Fruit fly (Drosophila melanogaster): ENCODE measurements around the gene pasha.
A peak's percentile ranks its signal among the peaks of the same experiment; 100 is the strongest.

The pasha gene

dm6 chr3R:31669153-31669934, 51.6 kb downstream of the pasha start, which contains the start of gene Zmynd8 (continued):
- peak; percentile 53 for TF ChIP-seq gfzf (GFP tag; optimal IDR thresholded peaks at IDR 0.05)
- no peak for TF ChIP-seq odd (GFP tag; optimal IDR thresholded peaks at IDR 0.05)
- TF ChIP-seq HmgD (GFP tag; optimal IDR thresholded peaks at IDR 0.05) = peak; percentile 27
- TF ChIP-seq B-H2 (GFP tag; optimal IDR thresholded peaks at IDR 0.05) = no peak
- peak; percentile 94 for TF ChIP-seq Dref (GFP tag; IDR thresholded peaks at IDR 0.05)
- TF ChIP-seq CG12155 (GFP tag; optimal IDR thresholded peaks at IDR 0.05) = no peak
- peak; percentile 83 for TF ChIP-seq MESR4 (GFP tag; optimal IDR thresholded peaks at IDR 0.05)
- peak; percentile 63; the same call in 2 of the 3 replicates for TF ChIP-seq Opbp (GFP tag; IDR thresholded peaks at IDR 0.05; ENCODE audit: partially characterized antibody)
- TF ChIP-seq CG13287 (GFP tag; IDR thresholded peaks at IDR 0.05; ENCODE audit: partially characterized antibody) = peak; percentile 81
- peak; percentile 57; the same call in 1 of the 3 replicates for TF ChIP-seq zen2 (GFP tag; IDR thresholded peaks at IDR 0.05; ENCODE audit: partially characterized antibody)
- TF ChIP-seq CG14860 (GFP tag; IDR thresholded peaks at IDR 0.05; ENCODE audit: partially characterized antibody) = peak; percentile 74
- TF ChIP-seq CG2875 (GFP tag; optimal IDR thresholded peaks at IDR 0.05) = no peak
- TF ChIP-seq NC2α (GFP tag; optimal IDR thresholded peaks at IDR 0.05) = no peak
- TF ChIP-seq Dip3 (GFP tag; optimal IDR thresholded peaks at IDR 0.05) = no peak
- no peak for TF ChIP-seq hth (optimal IDR thresholded peaks at IDR 0.05)
- peak; percentile 76 for TF ChIP-seq unc-4 (GFP tag; IDR thresholded peaks at IDR 0.05; ENCODE audit: partially characterized antibody)
- peak; percentile 80 for TF ChIP-seq Sry-δ (GFP tag; optimal IDR thresholded peaks at IDR 0.05)
- no peak for TF ChIP-seq D19A (tag; optimal IDR thresholded peaks at IDR 0.05)
- no peak for TF ChIP-seq CG10321 (GFP tag; IDR thresholded peaks at IDR 0.05)
- peak; percentile 85; the same call in 2 of the 4 replicates for TF ChIP-seq chinmo (GFP tag; IDR thresholded peaks at IDR 0.05; ENCODE audit: partially characterized antibody)
- peak in 1 of 2 experiments; percentile 12 for TF ChIP-seq dpn (GFP tag; optimal IDR thresholded peaks at IDR 0.05)
- no peak for TF ChIP-seq caup (GFP tag; optimal IDR thresholded peaks at IDR 0.05; ENCODE audit: severe bottlenecking)
- no peak for TF ChIP-seq slbo (GFP tag; IDR thresholded peaks at IDR 0.05)
- TF ChIP-seq pita (GFP tag; optimal IDR thresholded peaks at IDR 0.05) = peak; percentile 42
- peak; percentile 40; the same call in 1 of the 2 replicates for TF ChIP-seq CG2129 (GFP tag; IDR thresholded peaks at IDR 0.05; ENCODE audit: partially characterized antibody)
- TF ChIP-seq tna (GFP tag; IDR thresholded peaks at IDR 0.05; ENCODE audit: partially characterized antibody) = peak; percentile 81
- TF ChIP-seq CG3065 (GFP tag; optimal IDR thresholded peaks at IDR 0.05) = no peak
- no peak for TF ChIP-seq CG43689 (GFP tag; IDR thresholded peaks at IDR 0.05)
- no peak for TF ChIP-seq maf-S (GFP tag; optimal IDR thresholded peaks at IDR 0.05)
- no peak for TF ChIP-seq CG1792 (GFP tag; optimal IDR thresholded peaks at IDR 0.05)
- TF ChIP-seq CoRest (tag; optimal IDR thresholded peaks at IDR 0.05) = peak; percentile 58
- TF ChIP-seq CG7556 (GFP tag; optimal IDR thresholded peaks at IDR 0.05) = no peak
- TF ChIP-seq CG13123 (GFP tag; optimal IDR thresholded peaks at IDR 0.05) = no peak
- TF ChIP-seq eve (GFP tag; optimal IDR thresholded peaks at IDR 0.05) = no peak
- no peak for TF ChIP-seq lilli (GFP tag; optimal IDR thresholded peaks at IDR 0.05)
- peak; percentile 17 for TF ChIP-seq her (GFP tag; optimal IDR thresholded peaks at IDR 0.05)
- peak; percentile 85 for TF ChIP-seq CG6791 (GFP tag; IDR thresholded peaks at IDR 0.05; ENCODE audit: partially characterized antibody)
- TF ChIP-seq Deaf1 (tag; optimal IDR thresholded peaks at IDR 0.05) = no peak
- TF ChIP-seq CG4617 (GFP tag; optimal IDR thresholded peaks at IDR 0.05; ENCODE audit: borderline replicate concordance) = peak; percentile 82
- TF ChIP-seq CG8765 (GFP tag; IDR thresholded peaks at IDR 0.05) = no peak
- TF ChIP-seq CG11247 (GFP tag; IDR thresholded peaks at IDR 0.05) = no peak
- TF ChIP-seq CG2712 (tag; optimal IDR thresholded peaks at IDR 0.05) = peak; percentile 19
- TF ChIP-seq CG4360 (GFP tag; IDR thresholded peaks at IDR 0.05) = peak; percentile 10; the same call in 1 of the 2 replicates
- no peak for TF ChIP-seq Hey (tag; optimal IDR thresholded peaks at IDR 0.05)
- peak; percentile 78 for TF ChIP-seq nerfin-2 (GFP tag; IDR thresholded peaks at IDR 0.05; ENCODE audit: partially characterized antibody)
- TF ChIP-seq pfk (GFP tag; optimal IDR thresholded peaks at IDR 0.05) = no peak
- TF ChIP-seq CG15514 (GFP tag; optimal IDR thresholded peaks at IDR 0.05) = peak; percentile 87
- no peak for TF ChIP-seq PHDP (tag; optimal IDR thresholded peaks at IDR 0.05)

Measured in whole organism, embryonic.